Worm (Caenorhabditis elegans) whole organism, young adult: Measurements from ENCODE around the gene R09B5.11.
A peak's percentile ranks its signal among the peaks of the same experiment; 100 is the strongest.

Experiments
- D2030.7 ChIP-seq: fragments of 200-800 bp; sonication (Bioruptor generic); IDR thresholded peaks from 2 replicates; pipeline ENCODE4 v1.3.6; 2022; ENCODE audit warnings: missing genetic modification reagents, missing genetic modification characterization, missing compliant biosample characterization
- F10E7.11 ChIP-seq: sonication (generic microtip); optimal IDR thresholded peaks from 2 replicates; lab custom pipeline; 2017; ENCODE audit warnings: mild to moderate bottlenecking, missing genetic modification characterization, moderate library complexity, missing compliant biosample characterization
- F22D6.2 ChIP-seq: sonication (generic microtip); optimal IDR thresholded peaks from 2 replicates; lab custom pipeline; 2016; ENCODE audit warnings: mild to moderate bottlenecking, missing genetic modification characterization, missing compliant biosample characterization
- F23B12.7 ChIP-seq: sonication (generic microtip); optimal IDR thresholded peaks from 2 replicates; lab custom pipeline; 2017; ENCODE audit warnings: missing genetic modification characterization, mild to moderate bottlenecking, missing compliant biosample characterization, antibody characterized with exemption, moderate library complexity; ENCODE audit not compliant: insufficient read depth
- F33H1.4 ChIP-seq: fragments of 200-800 bp; sonication (Bioruptor generic); IDR thresholded peaks from 2 replicates; pipeline ENCODE4 v1.3.6; 2022; ENCODE audit warnings: missing genetic modification reagents, missing genetic modification characterization, missing compliant biosample characterization
- F39B2.1 ChIP-seq: fragments of 200-800 bp; sonication (Bioruptor generic); IDR thresholded peaks from 2 replicates; pipeline ENCODE4 v1.3.6; 2022; ENCODE audit warnings: missing genetic modification reagents, missing genetic modification characterization, missing compliant biosample characterization
- F55B11.4 ChIP-seq: sonication (generic microtip); optimal IDR thresholded peaks from 2 replicates; lab custom pipeline; 2016; ENCODE audit warnings: missing compliant biosample characterization, missing genetic modification characterization, borderline replicate concordance; ENCODE audit not compliant: insufficient read depth
- F57C9.4 ChIP-seq: sonication (generic microtip); optimal IDR thresholded peaks from 2 replicates; lab custom pipeline; 2017; ENCODE audit warnings: mild to moderate bottlenecking, missing genetic modification characterization, missing compliant biosample characterization
- Y56A3A.18 ChIP-seq: fragments of 200-800 bp; sonication (Bioruptor generic); IDR thresholded peaks from 2 replicates; pipeline ENCODE4 v1.3.6; 2022; ENCODE audit warnings: missing genetic modification reagents, missing genetic modification characterization, missing compliant biosample characterization
- Y79H2A.3 ChIP-seq: fragments of 200-800 bp; sonication (Bioruptor generic); conservative IDR thresholded peaks from 2 replicates; pipeline ENCODE4 v1.3.6; 2022; ENCODE audit warnings: missing genetic modification reagents, missing genetic modification characterization, missing compliant biosample characterization
- ZK185.1 ChIP-seq: sonication (generic microtip); optimal IDR thresholded peaks from 2 replicates; lab custom pipeline; 2016; ENCODE audit warnings: mild to moderate bottlenecking, missing genetic modification characterization, missing compliant biosample characterization; ENCODE audit not compliant: poor library complexity, severe bottlenecking
- athp-1 ChIP-seq: sonication (generic microtip); optimal IDR thresholded peaks from 2 replicates; lab custom pipeline; 2017; ENCODE audit warnings: mild to moderate bottlenecking, missing genetic modification characterization, missing compliant biosample characterization
- attf-5 ChIP-seq: fragments of 200-800 bp; sonication (Bioruptor generic); optimal IDR thresholded peaks from 2 replicates; lab custom pipeline; 2018; ENCODE audit warnings: mild to moderate bottlenecking, missing genetic modification characterization, missing compliant biosample characterization
- attf-6 ChIP-seq: fragments of 200-800 bp; sonication (Bioruptor generic); IDR thresholded peaks from 2 replicates; pipeline ENCODE4 v1.3.6; 2022; ENCODE audit warnings: missing genetic modification reagents, missing genetic modification characterization, missing compliant biosample characterization
- bed-2 ChIP-seq: fragments of 200-800 bp; sonication (Bioruptor generic); IDR thresholded peaks from 2 replicates; pipeline ENCODE4 v1.3.6; 2022; ENCODE audit warnings: missing genetic modification reagents, missing genetic modification characterization, missing compliant biosample characterization
- cebp-1 ChIP-seq, 2 experiments: fragments of 200-800 bp in 1 of 2; sonication (Bioruptor generic) in 1 of 2; sonication (generic microtip) in 1 of 2; IDR thresholded peaks in 1 of 2; optimal IDR thresholded peaks in 1 of 2; 2 replicates each; pipeline versions ENCODE4 v1.3.6 to Lab custom; 2017 to 2022; ENCODE audit warnings: missing compliant biosample characterization in 2 of 2, missing genetic modification characterization in 2 of 2, mild to moderate bottlenecking in 1 of 2, missing genetic modification reagents in 1 of 2, moderate library complexity in 1 of 2
- ceh-27 ChIP-seq: fragments of 200-800 bp; sonication (Bioruptor generic); optimal IDR thresholded peaks from 2 replicates; lab custom pipeline; 2018; ENCODE audit warnings: mild to moderate bottlenecking, missing genetic modification characterization, moderate library complexity, missing compliant biosample characterization
- ceh-79 ChIP-seq: sonication (generic microtip); optimal IDR thresholded peaks from 2 replicates; lab custom pipeline; 2017; ENCODE audit warnings: mild to moderate bottlenecking, missing genetic modification characterization, missing compliant biosample characterization
- ceh-91 ChIP-seq: fragments of 200-800 bp; sonication (Bioruptor generic); IDR thresholded peaks from 2 replicates; pipeline ENCODE4 v1.3.6; 2022; ENCODE audit warnings: missing genetic modification reagents, missing genetic modification characterization, missing compliant biosample characterization
- chd-7 ChIP-seq: sonication (generic microtip); optimal IDR thresholded peaks from 2 replicates; lab custom pipeline; 2016; ENCODE audit warnings: mild to moderate bottlenecking, missing genetic modification characterization, moderate library complexity, missing compliant biosample characterization
- efl-1 ChIP-seq: fragments of 150-350 bp; optimal IDR thresholded peaks from 2 replicates; lab custom pipeline; 2014; ENCODE audit warnings: missing biosample characterization, missing genetic modification reagents, missing genetic modification characterization
- ekl-4 ChIP-seq: fragments of 200-800 bp; sonication (Bioruptor generic); IDR thresholded peaks from 2 replicates; pipeline ENCODE4 v1.3.6; 2022; ENCODE audit warnings: missing genetic modification reagents, missing genetic modification characterization, missing compliant biosample characterization
- gei-17 ChIP-seq: fragments of 200-800 bp; sonication (Bioruptor generic); optimal IDR thresholded peaks from 2 replicates; lab custom pipeline; 2018; ENCODE audit warnings: mild to moderate bottlenecking, missing genetic modification characterization, missing compliant biosample characterization
- him-1 ChIP-seq: sonication (generic microtip); optimal IDR thresholded peaks from 2 replicates; lab custom pipeline; 2016; ENCODE audit warnings: missing genotype, missing genetic modification reagents, missing genetic modification characterization, missing compliant biosample characterization
- hlh-26 ChIP-seq: fragments of 200-800 bp; sonication (Bioruptor generic); conservative IDR thresholded peaks from 2 replicates; pipeline ENCODE4 v1.3.6; 2022; ENCODE audit warnings: missing genetic modification reagents, missing genetic modification characterization, missing compliant biosample characterization
- hrde-1 ChIP-seq: sonication (generic microtip); optimal IDR thresholded peaks from 2 replicates; lab custom pipeline; 2016; ENCODE audit warnings: missing genetic modification characterization, mild to moderate bottlenecking, missing compliant biosample characterization, moderate library complexity, missing genotype, missing genetic modification reagents, borderline replicate concordance
- lin-35 ChIP-seq, 3 experiments: fragments of 150-350 bp in 2 of 3; sonication (generic microtip) in 1 of 3; optimal IDR thresholded peaks; 2 replicates each; lab custom pipeline; 2014 to 2018; ENCODE audit warnings: missing biosample characterization in 3 of 3, missing genetic modification characterization in 3 of 3, missing genetic modification reagents in 3 of 3
- lin-40 ChIP-seq: sonication (generic microtip); optimal IDR thresholded peaks from 2 replicates; lab custom pipeline; 2016; ENCODE audit warnings: missing genetic modification characterization, mild to moderate bottlenecking, missing compliant biosample characterization, missing genotype, missing genetic modification reagents
- lin-54 ChIP-seq: fragments of 200-800 bp; sonication (Bioruptor generic); optimal IDR thresholded peaks from 2 replicates; lab custom pipeline; 2018; ENCODE audit warnings: mild to moderate bottlenecking, missing genetic modification characterization, missing compliant biosample characterization
- lsl-1 ChIP-seq: fragments of 200-800 bp; sonication (Bioruptor generic); optimal IDR thresholded peaks from 2 replicates; lab custom pipeline; 2018; ENCODE audit warnings: mild to moderate bottlenecking, missing genetic modification characterization, moderate library complexity, missing compliant biosample characterization
- madf-10 ChIP-seq: sonication (generic microtip); optimal IDR thresholded peaks from 2 replicates; lab custom pipeline; 2016; ENCODE audit warnings: mild to moderate bottlenecking, missing genetic modification characterization, missing compliant biosample characterization
- madf-3 ChIP-seq: fragments of 200-800 bp; sonication (Bioruptor generic); IDR thresholded peaks from 2 replicates; pipeline ENCODE4 v1.3.6; 2022; ENCODE audit warnings: missing genetic modification reagents, missing genetic modification characterization, missing compliant biosample characterization
- madf-6 ChIP-seq: fragments of 200-800 bp; sonication (Bioruptor generic); IDR thresholded peaks from 2 replicates; pipeline ENCODE4 v1.3.6; 2022; ENCODE audit warnings: missing genetic modification reagents, missing genetic modification characterization, missing compliant biosample characterization
- mxl-1 ChIP-seq: sonication (generic microtip); optimal IDR thresholded peaks from 2 replicates; lab custom pipeline; 2016; ENCODE audit warnings: missing genetic modification characterization, missing compliant biosample characterization
- nfya-2 ChIP-seq: fragments of 200-800 bp; sonication (Bioruptor generic); IDR thresholded peaks from 2 replicates; pipeline ENCODE4 v1.3.6; 2022; ENCODE audit warnings: missing genetic modification reagents, missing genetic modification characterization, missing compliant biosample characterization
- nhr-179 ChIP-seq: sonication (generic microtip); optimal IDR thresholded peaks from 2 replicates; lab custom pipeline; 2016; ENCODE audit warnings: mild to moderate bottlenecking, missing genetic modification characterization, missing compliant biosample characterization
- nhr-27 ChIP-seq: fragments of 200-800 bp; sonication (Bioruptor generic); optimal IDR thresholded peaks from 2 replicates; lab custom pipeline; 2018; ENCODE audit warnings: mild to moderate bottlenecking, missing genetic modification characterization, moderate library complexity, missing compliant biosample characterization
- pbrm-1 ChIP-seq: fragments of 200-800 bp; sonication (Bioruptor generic); IDR thresholded peaks from 2 replicates; pipeline ENCODE4 v1.3.6; 2022; ENCODE audit warnings: missing genetic modification reagents, missing genetic modification characterization, missing compliant biosample characterization
- pha-4 ChIP-seq: fragments of 150-350 bp; sonication (generic microtip); optimal IDR thresholded peaks from 2 replicates; lab custom pipeline; 2014; ENCODE audit warnings: missing biosample characterization, missing genetic modification reagents, missing genetic modification characterization
- rpc-1 ChIP-seq, 2 experiments: fragments of 150-350 bp in 1 of 2; sonication (generic microtip) in 1 of 2; optimal IDR thresholded peaks; 2 replicates each; lab custom pipeline; 2014 to 2018; ENCODE audit warnings: missing biosample characterization in 1 of 2, missing genetic modification characterization in 1 of 2, missing genetic modification reagents in 1 of 2, missing genotype in 1 of 2
- snpc-4 ChIP-seq, 5 experiments: fragments of 150-350 bp in 1 of 5; sonication (generic microtip) in 4 of 5; optimal IDR thresholded peaks; 2 replicates each; lab custom pipeline; 2014 to 2018; ENCODE audit warnings: missing genetic modification characterization in 5 of 5, missing biosample characterization in 3 of 5, antibody characterized with exemption in 2 of 5, mild to moderate bottlenecking in 2 of 5, missing compliant biosample characterization in 2 of 5, missing genotype in 2 of 5, moderate library complexity in 2 of 5, missing genetic modification reagents in 1 of 5
- tbp1 ChIP-seq: fragments of 200-800 bp; sonication (Bioruptor generic); optimal IDR thresholded peaks from 2 replicates; lab custom pipeline; 2018; ENCODE audit warnings: mild to moderate bottlenecking, missing genetic modification characterization, missing compliant biosample characterization
- unc-62 ChIP-seq: fragments of 150-350 bp; optimal IDR thresholded peaks from 2 replicates; lab custom pipeline; 2014; ENCODE audit warnings: missing biosample characterization, missing genetic modification reagents, missing genetic modification characterization
- xnd-1 ChIP-seq: sonication (generic microtip); optimal IDR thresholded peaks from 2 replicates; lab custom pipeline; 2016; ENCODE audit warnings: missing genotype, missing genetic modification reagents, missing genetic modification characterization, missing compliant biosample characterization
- ztf-26 ChIP-seq: sonication (generic microtip); optimal IDR thresholded peaks from 2 replicates; lab custom pipeline; 2017; ENCODE audit warnings: missing genetic modification characterization, missing compliant biosample characterization
- ztf-6 ChIP-seq: fragments of 200-800 bp; sonication (Bioruptor generic); IDR thresholded peaks from 2 replicates; pipeline ENCODE4 v1.3.6; 2022; ENCODE audit warnings: missing genetic modification reagents, missing genetic modification characterization, missing compliant biosample characterization

Gene R09B5.11

ce11 chrV:1476284-1476792 is 37.3 kb downstream of the R09B5.11 start (continued):
- TF ChIP-seq F55B11.4 (tag; lab: Kevin White, UChicago), result no peak
- no peak for TF ChIP-seq nfya-2
- TF ChIP-seq snpc-4 (GFP tag; optimal IDR thresholded peaks at IDR 0.05; lab: Kevin White, UChicago), result no peak
- TF ChIP-seq snpc-4 (tag; optimal IDR thresholded peaks at IDR 0.05; lab: Kevin White, UChicago), result no peak
- TF ChIP-seq athp-1 (tag; lab: Kevin White, UChicago), result peak; percentile 71
- TF ChIP-seq lin-35 (GFP tag; optimal IDR thresholded peaks at IDR 0.05; lab: Kevin White, UChicago), result peak in 1 of 3 experiments; percentile 26
- no peak for TF ChIP-seq bed-2 (GFP tag; lab: Robert Waterston, UW)
- TF ChIP-seq lin-40 (tag; lab: Kevin White, UChicago), result no peak
- TF ChIP-seq F57C9.4, result no peak
- TF ChIP-seq efl-1 (GFP tag; lab: Kevin White, UChicago), result no peak
- TF ChIP-seq mxl-1 (tag; lab: Kevin White, UChicago), result no peak
- no peak for TF ChIP-seq rpc-1 (optimal IDR thresholded peaks at IDR 0.05; lab: Kevin White, UChicago)
- TF ChIP-seq rpc-1 (tag; optimal IDR thresholded peaks at IDR 0.05; lab: Kevin White, UChicago), result no peak
- TF ChIP-seq ztf-26, result no peak
- TF ChIP-seq ztf-6, result no peak
- TF ChIP-seq hrde-1 (tag; lab: Kevin White, UChicago), result no peak
- no peak for TF ChIP-seq hlh-26
- TF ChIP-seq unc-62 (GFP tag; lab: Kevin White, UChicago), result no peak
- no peak for TF ChIP-seq ceh-27 (GFP tag; lab: Kevin White, UChicago)
- TF ChIP-seq attf-5 (GFP tag; lab: Kevin White, UChicago), result no peak
- TF ChIP-seq ekl-4 (GFP tag; lab: Robert Waterston, UW), result peak; percentile 13; the same call in 1 of the 2 replicates
- 0 out of 2 replicates have a peak, but pooled peaks have one; percentile 8 for TF ChIP-seq Y79H2A.3 (GFP tag; lab: Robert Waterston, UW)
- no peak for TF ChIP-seq gei-17 (GFP tag; lab: Kevin White, UChicago)
- TF ChIP-seq madf-3, result no peak
- TF ChIP-seq tbp1, result peak; percentile 23
- 0 out of 2 replicates have a peak, but pooled peaks have one; percentile 10 for TF ChIP-seq attf-6 (GFP tag; lab: Robert Waterston, UW)
- 0 out of 2 replicates have a peak, but pooled peaks have one; percentile 2 for TF ChIP-seq F39B2.1 (GFP tag; lab: Robert Waterston, UW)
- no peak for TF ChIP-seq madf-10 (tag; lab: Kevin White, UChicago)
- TF ChIP-seq ceh-79 (tag; lab: Kevin White, UChicago), result no peak
- no peak for TF ChIP-seq cebp-1 (GFP tag; IDR thresholded peaks at IDR 0.05; lab: Robert Waterston, UW)
- TF ChIP-seq cebp-1 (tag; optimal IDR thresholded peaks at IDR 0.05; lab: Kevin White, UChicago), result no peak
- TF ChIP-seq F33H1.4, result no peak
- TF ChIP-seq nhr-27 (tag; lab: Kevin White, UChicago), result no peak
- TF ChIP-seq F10E7.11 (tag; lab: Kevin White, UChicago), result no peak

ce11 chrV:1476841-1477240 is 37.8 kb downstream of the R09B5.11 start:
- TF ChIP-seq lsl-1 (GFP tag; lab: Kevin White, UChicago) (peak; percentile 77), ceh-91 (GFP tag; lab: Robert Waterston, UW) (peak; percentile 42), pbrm-1 (GFP tag; lab: Robert Waterston, UW) (no peak), chd-7 (no peak), D2030.7 (GFP tag; lab: Robert Waterston, UW) (no peak), hrde-1 (tag; lab: Kevin White, UChicago) (no peak), madf-6 (GFP tag; lab: Robert Waterston, UW) (peak; percentile 26), him-1 (tag; lab: Kevin White, UChicago) (peak; percentile 1), gei-17 (GFP tag; lab: Kevin White, UChicago) (no peak), madf-3 (no peak), F33H1.4 (peak; percentile 60), Y79H2A.3 (GFP tag; lab: Robert Waterston, UW) (no peak), lin-54 (GFP tag; lab: Kevin White, UChicago) (no peak), xnd-1 (tag; lab: Kevin White, UChicago) (peak; percentile 33), F22D6.2 (tag; lab: Kevin White, UChicago) (no peak), Y56A3A.18 (GFP tag; lab: Robert Waterston, UW) (no peak), F23B12.7 (tag; lab: Kevin White, UChicago) (no peak), nhr-179 (tag; lab: Kevin White, UChicago) (no peak), pha-4 (tag; lab: Kevin White, UChicago) (no peak), ZK185.1 (tag; lab: Kevin White, UChicago) (no peak)
